Worm (Caenorhabditis elegans): Measurements from ENCODE around the gene srh-241.

The srh-241 gene

ce11 chrV:2871754-2872504 is 2.5 kb upstream of the srh-241 start:
- TF ChIP-seq F16B12.6 (tag; optimal IDR thresholded peaks at IDR 0.05) (no peak), unc-62 (GFP tag; optimal IDR thresholded peaks at IDR 0.05) (no peak), ceh-82 (tag; optimal IDR thresholded peaks at IDR 0.05) (no peak), elt-3 (tag; optimal IDR thresholded peaks at IDR 0.05) (no peak), rnt-1 (tag; optimal IDR thresholded peaks at IDR 0.05) (no peak), egl-27 (tag; optimal IDR thresholded peaks at IDR 0.05) (no peak), nhr-90 (tag; optimal IDR thresholded peaks at IDR 0.05; ENCODE audit: poor library complexity) (no peak), fos-1 (tag; optimal IDR thresholded peaks at IDR 0.05) (no peak), ces-1 (GFP tag; optimal IDR thresholded peaks at IDR 0.05) (no peak), sox-4 (tag; optimal IDR thresholded peaks at IDR 0.05) (no peak), nhr-84 (tag; optimal IDR thresholded peaks at IDR 0.05) (no peak), unc-130 (tag; optimal IDR thresholded peaks at IDR 0.05) (no peak), efl-3 (GFP tag; optimal IDR thresholded peaks at IDR 0.05) (no peak)

- TF ChIP-seq alr-1 (tag; optimal IDR thresholded peaks at IDR 0.05; ENCODE audit: borderline replicate concordance) (no peak), elt-3 (tag; optimal IDR thresholded peaks at IDR 0.05) (no peak), sox-4 (tag; optimal IDR thresholded peaks at IDR 0.05) (no peak), ama-1 (optimal IDR thresholded peaks at IDR 0.05) (no peak), nhr-28 (tag; optimal IDR thresholded peaks at IDR 0.05) (no peak), isw-1 (GFP tag; IDR thresholded peaks at IDR 0.05) (no peak), tlp-1 (tag; optimal IDR thresholded peaks at IDR 0.05) (no peak), C34B4.2 (tag; optimal IDR thresholded peaks at IDR 0.05) (no peak), snpc-4 (tag; optimal IDR thresholded peaks at IDR 0.05) (no peak), lin-14 (GFP tag; optimal IDR thresholded peaks at IDR 0.05) (no peak), nhr-85 (tag) (no peak), grh-1 (GFP tag; IDR thresholded peaks at IDR 0.05) (no peak), dpl-1 (GFP tag; optimal IDR thresholded peaks at IDR 0.05) (no peak)
Measured at ce11 chrV:2870127-2870526, 724 bp upstream of the srh-241 start, which contains the start of gene srh-243. Gene srh-243, plus strand, starts transcription at chrV:2870427.

ce11 chrV:2864899-2865298 is 4.5 kb downstream of the srh-241 start, which contains the start of gene srh-240:
Gene srh-240, plus strand, starts transcription at chrV:2865199.
- no peak for TF ChIP-seq efl-1 (optimal IDR thresholded peaks at IDR 0.05)
- no peak for TF ChIP-seq efl-1 (GFP tag; optimal IDR thresholded peaks at IDR 0.05 in 1 of 2)
- TF ChIP-seq fkh-8 (tag; optimal IDR thresholded peaks at IDR 0.05), result peak; percentile 58

ce11 chrV:2863033-2863432 is 6.4 kb downstream of the srh-241 start, which contains the start of gene srh-272:
Gene srh-272, plus strand, starts transcription at chrV:2863333.
- TF ChIP-seq ceh-8 (GFP tag; optimal IDR thresholded peaks at IDR 0.05) (no peak), tbx-2 (tag; optimal IDR thresholded peaks at IDR 0.05) (no peak), nhr-77 (tag; optimal IDR thresholded peaks at IDR 0.05) (no peak), skn-1 (tag; optimal IDR thresholded peaks at IDR 0.05) (no peak), lir-3 (tag; optimal IDR thresholded peaks at IDR 0.05; ENCODE audit: poor library complexity) (no peak), lin-35 (GFP tag; optimal IDR thresholded peaks at IDR 0.05) (no peak), lin-14 (GFP tag; optimal IDR thresholded peaks at IDR 0.05) (no peak), Y116A8C.19 (tag; optimal IDR thresholded peaks at IDR 0.05; ENCODE audit: borderline replicate concordance) (no peak), zip-4 (GFP tag; optimal IDR thresholded peaks at IDR 0.05) (no peak), snu-23 (GFP tag; optimal IDR thresholded peaks at IDR 0.05) (no peak), nhr-47 (tag; optimal IDR thresholded peaks at IDR 0.05) (no peak), efl-1 (optimal IDR thresholded peaks at IDR 0.05) (no peak), efl-1 (GFP tag; optimal IDR thresholded peaks at IDR 0.05 in 1 of 2) (no peak), pax-3 (tag; optimal IDR thresholded peaks at IDR 0.05) (no peak), nhr-71 (tag; optimal IDR thresholded peaks at IDR 0.05) (no peak), nhr-237 (tag; optimal IDR thresholded peaks at IDR 0.05) (no peak), nhr-84 (tag; optimal IDR thresholded peaks at IDR 0.05) (no peak), mdl-1 (tag; optimal IDR thresholded peaks at IDR 0.05) (no peak)

Data from whole organism, L1 larva.